Fruit fly (Drosophila melanogaster) whole organism, prepupa: ENCODE measurements around the gene Cox17.
A peak's percentile ranks its signal among the peaks of the same experiment; 100 is the strongest.

Source experiments
- CG8319 ChIP-seq: fragments of 200-800 bp; sonication (Bioruptor generic); optimal IDR thresholded peaks from 3 replicates; lab custom pipeline; 2016; ENCODE audit warnings: missing biosample characterization, missing genetic modification characterization
- Eip78C ChIP-seq: fragments of 200-800 bp; sonication (Bioruptor generic); peaks from one replicate; lab custom pipeline; 2016; ENCODE audit warnings: missing biosample characterization, missing genetic modification characterization
- Hr4 ChIP-seq: fragments of 200-800 bp; sonication (Bioruptor generic); optimal IDR thresholded peaks from 3 replicates; lab custom pipeline; 2016; ENCODE audit warnings: missing biosample characterization, missing genetic modification characterization
- Lpt ChIP-seq: fragments of 200-800 bp; sonication (Bioruptor generic); optimal IDR thresholded peaks from 3 replicates; lab custom pipeline; 2016; ENCODE audit warnings: missing biosample characterization, missing genetic modification characterization
- Sox102F ChIP-seq: fragments of 200-800 bp; sonication (Bioruptor generic); optimal IDR thresholded peaks from 2 replicates; lab custom pipeline; 2016; ENCODE audit warnings: missing biosample characterization, mild to moderate bottlenecking, missing genetic modification characterization
- dsx ChIP-seq: fragments of 200-800 bp; optimal IDR thresholded peaks from 3 replicates; lab custom pipeline; 2019; ENCODE audit warnings: missing biosample characterization, mild to moderate bottlenecking, missing genetic modification characterization, moderate library complexity; ENCODE audit not compliant: poor library complexity, severe bottlenecking
- esn ChIP-seq: fragments of 200-800 bp; sonication (Bioruptor generic); optimal IDR thresholded peaks from 2 replicates; lab custom pipeline; 2016; ENCODE audit warnings: missing biosample characterization, mild to moderate bottlenecking, missing genetic modification characterization, moderate library complexity
- salr ChIP-seq, 2 experiments: fragments of 200-800 bp; sonication (Bioruptor generic); optimal IDR thresholded peaks; 3 replicates each; lab custom pipeline; 2016 to 2018; ENCODE audit warnings: missing biosample characterization in 2 of 2, missing genetic modification characterization in 2 of 2, mild to moderate bottlenecking in 1 of 2

dm6 chrX:15070811-15071479, 13.6 kb downstream of the Cox17 start:
- peak; percentile 39 for TF ChIP-seq Sox102F (GFP tag; lab: Kevin White, UChicago)
- no peak for TF ChIP-seq CG8319 (GFP tag; lab: Kevin White, UChicago)
- TF ChIP-seq Eip78C (GFP tag; lab: Kevin White, UChicago), result peak; percentile 88
- TF ChIP-seq esn (GFP tag; lab: Kevin White, UChicago), result peak; percentile 19
- TF ChIP-seq Hr4 (GFP tag; lab: Kevin White, UChicago), result no peak
- TF ChIP-seq dsx (GFP tag; lab: Kevin White, UChicago), result peak; percentile 23
- TF ChIP-seq Lpt (GFP tag; lab: Kevin White, UChicago), result no peak
- no peak for TF ChIP-seq salr (GFP tag; optimal IDR thresholded peaks at IDR 0.05; lab: Kevin White, UChicago)
